Worm (Caenorhabditis elegans) whole organism, mixed stage, embryonic: Measurements from ENCODE around the gene tbp-1.

Source experiments
- M03D4.4 ChIP-seq: sonication (generic microtip); optimal IDR thresholded peaks from 2 replicates; lab custom pipeline; 2017; ENCODE audit warnings: mild to moderate bottlenecking, missing genetic modification characterization, missing compliant biosample characterization
- blmp-1 ChIP-seq: fragments of 150-350 bp; optimal IDR thresholded peaks from 2 replicates; lab custom pipeline; 2014; ENCODE audit warnings: missing biosample characterization, missing genetic modification characterization
- ceh-43 ChIP-seq: fragments of 200-800 bp; sonication (Bioruptor generic); optimal IDR thresholded peaks from 2 replicates; lab custom pipeline; 2018; ENCODE audit warnings: mild to moderate bottlenecking, missing genetic modification characterization, moderate library complexity, missing compliant biosample characterization
- elt-1 ChIP-seq: sonication (generic microtip); optimal IDR thresholded peaks from 2 replicates; lab custom pipeline; 2017; ENCODE audit warnings: missing genetic modification characterization, mild to moderate bottlenecking, missing compliant biosample characterization, antibody characterized with exemption, moderate library complexity, borderline replicate concordance; ENCODE audit not compliant: insufficient read depth
- lsy-2 ChIP-seq: fragments of 150-350 bp; optimal IDR thresholded peaks from 2 replicates; lab custom pipeline; 2014; ENCODE audit warnings: missing biosample characterization, missing genetic modification characterization
- nhr-237 ChIP-seq: fragments of 150-350 bp; optimal IDR thresholded peaks from 2 replicates; lab custom pipeline; 2014; ENCODE audit warnings: missing biosample characterization, missing genetic modification characterization
- snpc-4 ChIP-seq: fragments of 150-350 bp; optimal IDR thresholded peaks from 2 replicates; lab custom pipeline; 2014; ENCODE audit warnings: missing biosample characterization, missing genetic modification characterization
- unc-39 ChIP-seq: fragments of 150-350 bp; optimal IDR thresholded peaks from 2 replicates; lab custom pipeline; 2014; ENCODE audit warnings: missing biosample characterization, missing genetic modification characterization
- unc-62 ChIP-seq: fragments of 150-350 bp; optimal IDR thresholded peaks from 2 replicates; lab custom pipeline; 2014; ENCODE audit warnings: missing biosample characterization, missing genetic modification reagents, missing genetic modification characterization

ce11 chrIII:7385929-7386328 lies 2.1 kb downstream of the tbp-1 start, which contains the start of gene trd-1:
- TF ChIP-seq unc-62 (GFP tag; lab: Kevin White, UChicago) (no peak), ceh-43 (GFP tag; lab: Kevin White, UChicago) (no peak), unc-39 (tag; lab: Kevin White, UChicago) (no peak), nhr-237 (tag; lab: Kevin White, UChicago) (no peak), snpc-4 (no peak), blmp-1 (tag; lab: Kevin White, UChicago) (no peak), lsy-2 (tag; lab: Kevin White, UChicago) (no peak), elt-1 (tag; lab: Kevin White, UChicago) (no peak), M03D4.4 (tag; lab: Kevin White, UChicago) (no peak)
